Fruit fly (Drosophila melanogaster) whole organism, embryonic: ENCODE data around the gene CG7611.
A peak's percentile ranks its signal among the peaks of the same experiment; 100 is the strongest.

Experiments used
- CG15601 ChIP-seq: fragments of 200-800 bp; sonication (Bioruptor generic); optimal IDR thresholded peaks from 3 replicates; lab custom pipeline; 2019; ENCODE audit warnings: missing biosample characterization, mild to moderate bottlenecking, missing genetic modification characterization, moderate library complexity
- CG30403 ChIP-seq: fragments of 200-800 bp; sonication (Bioruptor generic); optimal IDR thresholded peaks from 3 replicates; lab custom pipeline; 2016; ENCODE audit warnings: missing biosample characterization, missing genetic modification characterization
- CG3995 ChIP-seq: fragments of 200-800 bp; sonication (Bioruptor generic); optimal IDR thresholded peaks from 3 replicates; lab custom pipeline; 2016; ENCODE audit warnings: missing biosample characterization, missing genetic modification characterization
- CG7556 ChIP-seq: fragments of 200-800 bp; sonication (Bioruptor generic); optimal IDR thresholded peaks from 2 replicates; lab custom pipeline; 2017; ENCODE audit warnings: missing biosample characterization, mild to moderate bottlenecking, missing genetic modification characterization
- D ChIP-seq, 2 experiments: fragments of 200-800 bp in 1 of 2; fragments of >200 bp in 1 of 2; sonication (Bioruptor generic) in 1 of 2; optimal IDR thresholded peaks; 2 replicates in 1 of 2; 3 replicates in 1 of 2; lab custom pipeline; 2017; ENCODE audit warnings: mild to moderate bottlenecking in 1 of 2, missing biosample characterization in 1 of 2, missing genetic modification characterization in 1 of 2, missing genetic modification reagents in 1 of 2
- Hr3 ChIP-seq: fragments of 200-800 bp; sonication (Bioruptor generic); optimal IDR thresholded peaks from 3 replicates; lab custom pipeline; 2016; ENCODE audit warnings: missing biosample characterization, missing genetic modification characterization
- h ChIP-seq: fragments of >200 bp; optimal IDR thresholded peaks from 2 replicates; lab custom pipeline; 2017
- kay ChIP-seq: fragments of 200-800 bp; sonication (Bioruptor generic); optimal IDR thresholded peaks from 2 replicates; lab custom pipeline; 2016; ENCODE audit warnings: missing biosample characterization, missing genetic modification characterization
- lbe ChIP-seq: fragments of 200-800 bp; sonication (Bioruptor generic); optimal IDR thresholded peaks from 2 replicates; lab custom pipeline; 2016; ENCODE audit warnings: missing biosample characterization, mild to moderate bottlenecking, missing genetic modification characterization
- onecut ChIP-seq: fragments of 200-800 bp; sonication (Bioruptor generic); IDR thresholded peaks from 2 replicates; pipeline ENCODE4 v1.3.6; 2022; ENCODE audit warnings: missing biosample characterization, missing genetic modification characterization
- toy ChIP-seq: fragments of 200-800 bp; sonication (Bioruptor generic); IDR thresholded peaks from 2 replicates; pipeline ENCODE4 v1.3.6; 2022; ENCODE audit warnings: missing biosample characterization, missing genetic modification characterization

DNA sequence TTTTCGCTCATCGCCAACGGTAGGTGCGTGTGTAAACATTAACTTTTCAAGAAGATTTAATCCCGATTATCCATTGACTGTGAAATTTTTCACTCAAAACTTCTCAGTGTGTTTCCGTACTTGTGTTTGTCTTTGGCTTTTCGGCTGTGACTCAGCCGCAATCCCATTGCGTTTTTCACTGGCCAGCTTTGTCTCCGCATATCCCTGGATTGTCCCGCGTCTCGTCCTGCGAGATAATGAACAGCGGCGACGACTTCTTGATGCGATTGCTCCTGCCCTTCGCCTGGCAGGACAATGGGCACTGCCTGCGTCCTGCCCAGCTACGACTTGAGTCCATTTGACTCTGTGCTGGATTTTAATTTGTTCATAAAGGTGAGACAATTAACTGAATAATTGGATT is 40.9 kb upstream of the CG7611 start:
- TF ChIP-seq CG7556 (no peak), kay (GFP tag; lab: Kevin White, UChicago) (no peak), CG30403 (GFP tag; lab: Kevin White, UChicago) (no peak), CG3995 (GFP tag; lab: Kevin White, UChicago) (no peak), CG15601 (tag; lab: Kevin White, UChicago) (no peak), onecut (GFP tag; lab: Robert Waterston, UW) (no peak), h (lab: Kevin White, UChicago) (no peak), lbe (GFP tag; lab: Kevin White, UChicago) (no peak), Hr3 (GFP tag; lab: Kevin White, UChicago) (no peak), toy (GFP tag; lab: Robert Waterston, UW) (no peak), D (optimal IDR thresholded peaks at IDR 0.05; lab: Kevin White, UChicago) (peak; percentile 33), D (GFP tag; optimal IDR thresholded peaks at IDR 0.05; lab: Kevin White, UChicago) (no peak)
